Fruit fly (Drosophila melanogaster) whole organism, embryonic: ENCODE data around the gene CG43175.

ENCODE experiments used
- ATbp ChIP-seq: fragments of 200-800 bp; sonication (Bioruptor generic); optimal IDR thresholded peaks from 2 replicates; lab custom pipeline; 2017; ENCODE audit warnings: missing biosample characterization, mild to moderate bottlenecking, missing genetic modification characterization, missing genetic modification reagents
- Asciz ChIP-seq: fragments of 200-800 bp; sonication (Bioruptor generic); optimal IDR thresholded peaks from 2 replicates; lab custom pipeline; 2017; ENCODE audit warnings: missing biosample characterization, mild to moderate bottlenecking, missing genetic modification characterization, missing genetic modification reagents
- Bdp1 ChIP-seq: fragments of 200-800 bp; sonication (Bioruptor generic); optimal IDR thresholded peaks from 3 replicates; lab custom pipeline; 2016; ENCODE audit warnings: missing biosample characterization, missing genetic modification characterization
- Bgb ChIP-seq: fragments of 200-800 bp; sonication (Bioruptor generic); IDR thresholded peaks from 2 replicates; pipeline ENCODE4 v1.3.6; 2022; ENCODE audit warnings: missing biosample characterization, missing genetic modification characterization; ENCODE audit not compliant: partially characterized antibody
- CG12104 ChIP-seq: fragments of 200-800 bp; sonication (Bioruptor generic); optimal IDR thresholded peaks from 3 replicates; lab custom pipeline; 2016; ENCODE audit warnings: missing biosample characterization, missing genetic modification characterization
- CG12155 ChIP-seq: fragments of 200-800 bp; sonication (Bioruptor generic); optimal IDR thresholded peaks from 3 replicates; lab custom pipeline; 2016; ENCODE audit warnings: missing biosample characterization, missing genetic modification characterization
- CG12236 ChIP-seq: fragments of 200-800 bp; sonication (Bioruptor generic); optimal IDR thresholded peaks from 2 replicates; lab custom pipeline; 2016; ENCODE audit warnings: missing biosample characterization, missing genetic modification characterization
- CG13775 ChIP-seq: fragments of 200-800 bp; sonication (Bioruptor generic); optimal IDR thresholded peaks from 3 replicates; lab custom pipeline; 2017; ENCODE audit warnings: missing biosample characterization, mild to moderate bottlenecking, missing genetic modification characterization
- CG14014 ChIP-seq: fragments of 200-800 bp; sonication (Bioruptor generic); IDR thresholded peaks from 2 replicates; pipeline ENCODE4 v1.3.6; 2022; ENCODE audit warnings: missing biosample characterization, missing genetic modification characterization
- CG14050 ChIP-seq: fragments of 200-800 bp; sonication (Bioruptor generic); IDR thresholded peaks from 3 replicates; pipeline ENCODE4 v1.3.6; 2022; ENCODE audit warnings: missing biosample characterization, missing genetic modification characterization
- CG15073 ChIP-seq: fragments of 200-800 bp; sonication (Bioruptor generic); optimal IDR thresholded peaks from 2 replicates; lab custom pipeline; 2016; ENCODE audit warnings: missing biosample characterization, missing genetic modification characterization
- CG16813 ChIP-seq: fragments of 200-800 bp; sonication (Bioruptor generic); IDR thresholded peaks from 3 replicates; pipeline ENCODE4 v1.3.6; 2022; ENCODE audit warnings: missing biosample characterization, missing genetic modification characterization; ENCODE audit not compliant: partially characterized antibody
- CG17328 ChIP-seq: fragments of 200-800 bp; sonication (Bioruptor generic); IDR thresholded peaks from 2 replicates; pipeline ENCODE4 v1.3.6; 2022; ENCODE audit warnings: missing biosample characterization, missing genetic modification characterization
- CG17361 ChIP-seq: fragments of 200-800 bp; sonication (Bioruptor generic); IDR thresholded peaks from 3 replicates; pipeline ENCODE4 v1.3.6; 2022; ENCODE audit warnings: missing biosample characterization, missing genetic modification characterization
- CG4617 ChIP-seq: fragments of 200-800 bp; sonication (Bioruptor generic); optimal IDR thresholded peaks from 3 replicates; lab custom pipeline; 2016; ENCODE audit warnings: missing biosample characterization, missing genetic modification characterization, borderline replicate concordance
- CG6791 ChIP-seq: fragments of 200-800 bp; sonication (Bioruptor generic); IDR thresholded peaks from 3 replicates; pipeline ENCODE4 v1.3.6; 2022; ENCODE audit warnings: missing biosample characterization, missing genetic modification characterization; ENCODE audit not compliant: partially characterized antibody
- CG7963 ChIP-seq: fragments of 200-800 bp; sonication (Bioruptor generic); IDR thresholded peaks from 3 replicates; pipeline ENCODE4 v1.3.6; 2022; ENCODE audit warnings: missing biosample characterization, missing genetic modification characterization; ENCODE audit not compliant: partially characterized antibody
- CG9932 ChIP-seq: fragments of 200-800 bp; sonication (Bioruptor generic); IDR thresholded peaks from 2 replicates; pipeline ENCODE4 v1.3.6; 2022; ENCODE audit warnings: missing biosample characterization, missing genetic modification characterization
- CkIIα-i1 ChIP-seq: fragments of 200-800 bp; sonication (Bioruptor generic); IDR thresholded peaks from 2 replicates; pipeline ENCODE4 v1.3.6; 2022; ENCODE audit warnings: missing biosample characterization, missing genetic modification characterization
- Drgx ChIP-seq: fragments of 200-800 bp; sonication (Bioruptor generic); IDR thresholded peaks from 2 replicates; pipeline ENCODE4 v1.3.6; 2022; ENCODE audit warnings: missing biosample characterization, missing genetic modification characterization
- HLH4C ChIP-seq: fragments of 200-800 bp; sonication (Bioruptor generic); IDR thresholded peaks from 3 replicates; pipeline ENCODE4 v1.3.6; 2022; ENCODE audit warnings: missing biosample characterization, missing genetic modification characterization; ENCODE audit not compliant: partially characterized antibody
- HmgZ ChIP-seq: fragments of 200-800 bp; sonication (Bioruptor generic); optimal IDR thresholded peaks from 2 replicates; lab custom pipeline; 2018; ENCODE audit warnings: missing biosample characterization, mild to moderate bottlenecking, missing genetic modification characterization
- Hr39 ChIP-seq: fragments of >200 bp; optimal IDR thresholded peaks from 2 replicates; lab custom pipeline; 2017
- Oaz ChIP-seq: fragments of 200-800 bp; sonication (Bioruptor generic); IDR thresholded peaks from 2 replicates; pipeline ENCODE4 v1.3.6; 2022; ENCODE audit warnings: missing biosample characterization, missing genetic modification characterization
- Opbp ChIP-seq: fragments of 200-800 bp; sonication (Bioruptor generic); IDR thresholded peaks from 3 replicates; pipeline ENCODE4 v1.3.6; 2022; ENCODE audit warnings: missing biosample characterization, missing genetic modification characterization; ENCODE audit not compliant: partially characterized antibody
- ase ChIP-seq: fragments of 200-800 bp; sonication (Bioruptor generic); IDR thresholded peaks from 3 replicates; pipeline ENCODE4 v1.3.6; 2022; ENCODE audit warnings: missing biosample characterization, missing genetic modification characterization
- ato ChIP-seq: fragments of 200-800 bp; sonication (Bioruptor generic); IDR thresholded peaks from 2 replicates; pipeline ENCODE4 v1.3.6; 2022; ENCODE audit warnings: missing biosample characterization, missing genetic modification characterization; ENCODE audit not compliant: partially characterized antibody
- cg ChIP-seq: fragments of 200-800 bp; sonication (Bioruptor generic); optimal IDR thresholded peaks from 3 replicates; lab custom pipeline; 2019; ENCODE audit warnings: missing biosample characterization, mild to moderate bottlenecking, missing genetic modification characterization, moderate library complexity
- ewg ChIP-seq: fragments of 200-800 bp; sonication (Bioruptor generic); optimal IDR thresholded peaks from 3 replicates; lab custom pipeline; 2017; ENCODE audit warnings: mild to moderate bottlenecking, missing biosample characterization, missing genetic modification reagents, missing genetic modification characterization
- gcm2 ChIP-seq: fragments of 200-800 bp; sonication (Bioruptor generic); optimal IDR thresholded peaks from 2 replicates; lab custom pipeline; 2016; ENCODE audit warnings: missing biosample characterization, missing genetic modification characterization
- kah ChIP-seq: fragments of 200-800 bp; sonication (Bioruptor generic); optimal IDR thresholded peaks from 2 replicates; lab custom pipeline; 2018; ENCODE audit warnings: missing biosample characterization, mild to moderate bottlenecking, missing genetic modification characterization
- lola ChIP-seq, 3 experiments: fragments of >200 bp in 2 of 3; fragments of 200-800 bp in 1 of 3; sonication (Bioruptor generic) in 1 of 3; optimal IDR thresholded peaks; 2 replicates each; lab custom pipeline; 2017 to 2019; ENCODE audit warnings: missing biosample characterization in 3 of 3, missing genetic modification characterization in 3 of 3, mild to moderate bottlenecking in 1 of 3, moderate library complexity in 1 of 3
- nerfin-2 ChIP-seq: fragments of 200-800 bp; sonication (Bioruptor generic); IDR thresholded peaks from 2 replicates; pipeline ENCODE4 v1.3.6; 2022; ENCODE audit warnings: missing biosample characterization, missing genetic modification characterization; ENCODE audit not compliant: partially characterized antibody
- pan ChIP-seq, 4 experiments: fragments of >200 bp in 3 of 4; fragments of 200-800 bp in 1 of 4; sonication (Bioruptor generic) in 1 of 4; optimal IDR thresholded peaks in 3 of 4; IDR thresholded peaks in 1 of 4; 2 replicates each; pipeline versions ENCODE4 v1.3.6 to Lab custom; 2017 to 2022; ENCODE audit warnings: missing biosample characterization in 2 of 4, missing genetic modification characterization in 2 of 4, mixed read lengths in 1 of 4
- salm ChIP-seq: fragments of 200-800 bp; sonication (Bioruptor generic); optimal IDR thresholded peaks from 2 replicates; lab custom pipeline; 2018; ENCODE audit warnings: missing biosample characterization, mild to moderate bottlenecking, missing genetic modification characterization
- sc ChIP-seq, 3 experiments: fragments of >200 bp in 2 of 3; fragments of 200-800 bp in 1 of 3; sonication (Bioruptor generic) in 1 of 3; optimal IDR thresholded peaks; 2 replicates in 2 of 3; 3 replicates in 1 of 3; lab custom pipeline; 2017; ENCODE audit warnings: mild to moderate bottlenecking in 1 of 3, missing biosample characterization in 1 of 3, missing genetic modification characterization in 1 of 3, missing genetic modification reagents in 1 of 3
- sqz ChIP-seq: fragments of 200-800 bp; sonication (Bioruptor generic); optimal IDR thresholded peaks from 3 replicates; lab custom pipeline; 2018; ENCODE audit warnings: missing biosample characterization, mild to moderate bottlenecking, missing genetic modification characterization
- wek ChIP-seq: fragments of 200-800 bp; sonication (Bioruptor generic); optimal IDR thresholded peaks from 3 replicates; lab custom pipeline; 2018; ENCODE audit warnings: missing biosample characterization, mild to moderate bottlenecking, missing genetic modification characterization, moderate library complexity

The CG43175 gene

dm6 chr3R:17655040-17655439 is 24.5 kb downstream of the CG43175 start (continued):
- TF ChIP-seq CG12104 (GFP tag; lab: Kevin White, UChicago), result no peak
- no peak for TF ChIP-seq HmgZ
- no peak for TF ChIP-seq lola (GFP tag; optimal IDR thresholded peaks at IDR 0.05; lab: Kevin White, UChicago)
- no peak for TF ChIP-seq CkIIα-i1 (GFP tag; lab: Robert Waterston, UW)
- peak; percentile 58 for TF ChIP-seq ATbp (GFP tag; lab: Kevin White, UChicago)
- TF ChIP-seq pan (optimal IDR thresholded peaks at IDR 0.05; lab: Kevin White, UChicago), result no peak
- TF ChIP-seq pan (GFP tag; optimal IDR thresholded peaks at IDR 0.05 in 1 of 2, IDR thresholded peaks at IDR 0.05 in 1 of 2), result peak in 1 of 2 experiments; percentile 25
- TF ChIP-seq sqz (GFP tag; lab: Kevin White, UChicago), result peak; percentile 7
- TF ChIP-seq CG13775, result peak; percentile 39
- TF ChIP-seq CG14050 (GFP tag; lab: Robert Waterston, UW), result no peak
- TF ChIP-seq wek (GFP tag; lab: Kevin White, UChicago), result peak; percentile 65
- no peak for TF ChIP-seq sc (optimal IDR thresholded peaks at IDR 0.05; lab: Kevin White, UChicago)
- TF ChIP-seq sc (GFP tag; optimal IDR thresholded peaks at IDR 0.05; lab: Kevin White, UChicago), result peak; percentile 43
- TF ChIP-seq CG12236 (GFP tag; lab: Kevin White, UChicago), result no peak
- peak; percentile 48 for TF ChIP-seq cg (GFP tag; lab: Kevin White, UChicago)
- peak; percentile 24; the same call in 1 of the 2 replicates for TF ChIP-seq CG14014 (GFP tag; lab: Robert Waterston, UW)
- TF ChIP-seq salm (tag; lab: Kevin White, UChicago), result peak; percentile 29
- peak; percentile 15 for TF ChIP-seq ewg (GFP tag; lab: Kevin White, UChicago)
- no peak for TF ChIP-seq kah (GFP tag; lab: Kevin White, UChicago)
- no peak for TF ChIP-seq CG12155 (GFP tag; lab: Kevin White, UChicago)
- peak; percentile 38 for TF ChIP-seq Asciz (GFP tag; lab: Kevin White, UChicago)
- TF ChIP-seq Oaz (GFP tag; lab: Robert Waterston, UW), result no peak
- TF ChIP-seq CG17328, result peak; percentile 52

DNA sequence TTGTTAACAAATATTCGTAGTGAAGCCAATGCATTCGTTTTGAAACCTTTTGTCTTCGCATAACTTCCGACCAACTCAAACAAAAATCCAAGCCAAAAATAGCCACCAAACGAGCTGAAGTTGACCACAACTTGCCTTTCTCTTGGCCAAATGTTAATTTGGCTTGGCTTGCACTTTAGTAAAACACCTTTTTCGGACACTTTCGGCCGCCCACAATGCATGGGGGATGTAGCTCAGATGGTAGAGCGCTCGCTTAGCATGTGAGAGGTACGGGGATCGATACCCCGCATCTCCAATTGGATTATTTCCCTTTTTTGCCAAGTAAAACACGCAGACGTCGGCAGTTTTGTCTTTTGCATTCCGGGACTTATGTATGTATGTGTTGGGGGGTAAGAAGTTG is 26.4 kb downstream of the CG43175 start:
- peak; percentile 89 for TF ChIP-seq Bdp1 (GFP tag; lab: Kevin White, UChicago)
- 0 out of 2 replicates have a peak, but pooled peaks have one; percentile 12 for TF ChIP-seq ato (GFP tag; lab: Robert Waterston, UW)
- TF ChIP-seq nerfin-2, result 0 out of 2 replicates have a peak, but pooled peaks have one; percentile 27
- no peak for TF ChIP-seq CG15073
- TF ChIP-seq Opbp (GFP tag; lab: Robert Waterston, UW), result 0 out of 3 replicates have a peak, but pooled peaks have one; percentile 13
- TF ChIP-seq CG7963 (GFP tag; lab: Robert Waterston, UW), result 0 out of 3 replicates have a peak, but pooled peaks have one; percentile 17
- 0 out of 2 replicates have a peak, but pooled peaks have one; percentile 18 for TF ChIP-seq Bgb
- TF ChIP-seq ase (GFP tag; lab: Robert Waterston, UW), result no peak
- 0 out of 3 replicates have a peak, but pooled peaks have one; percentile 48 for TF ChIP-seq HLH4C (GFP tag; lab: Robert Waterston, UW)
- no peak for TF ChIP-seq CG4617 (GFP tag; lab: Kevin White, UChicago)
- TF ChIP-seq CG17361 (GFP tag; lab: Robert Waterston, UW), result no peak
- TF ChIP-seq Drgx, result no peak
- peak; percentile 48; the same call in 1 of the 3 replicates for TF ChIP-seq CG6791 (GFP tag; lab: Robert Waterston, UW)
- TF ChIP-seq Hr39 (lab: Kevin White, UChicago), result no peak
- no peak for TF ChIP-seq CG9932
- peak; percentile 47; the same call in 1 of the 3 replicates for TF ChIP-seq CG16813 (GFP tag; lab: Robert Waterston, UW)
- no peak for TF ChIP-seq gcm2
